Fruit fly (Drosophila melanogaster) whole organism, wandering third instar larva: Measurements from ENCODE around the gene CG3662.
A peak's percentile ranks its signal among the peaks of the same experiment; 100 is the strongest.

Experiments
- Abd-B ChIP-seq: fragments of >200 bp; optimal IDR thresholded peaks from 2 replicates; lab custom pipeline; 2017; ENCODE audit warnings: missing biosample characterization, missing genetic modification characterization
- CG32264 ChIP-seq: fragments of 200-800 bp; sonication (Bioruptor generic); optimal IDR thresholded peaks from 2 replicates; lab custom pipeline; 2016; ENCODE audit warnings: missing biosample characterization, missing genetic modification characterization
- CG9705 ChIP-seq: fragments of 200-800 bp; sonication (Bioruptor generic); optimal IDR thresholded peaks from 2 replicates; lab custom pipeline; 2018; ENCODE audit warnings: missing biosample characterization, mild to moderate bottlenecking, missing genetic modification characterization
- CrebA ChIP-seq: fragments of 200-800 bp; sonication (Bioruptor generic); optimal IDR thresholded peaks from 2 replicates; lab custom pipeline; 2016; ENCODE audit warnings: missing biosample characterization, mild to moderate bottlenecking, missing genetic modification characterization, borderline replicate concordance
- Dfd ChIP-seq: fragments of >200 bp; optimal IDR thresholded peaks from 2 replicates; lab custom pipeline; 2017; ENCODE audit warnings: missing biosample characterization, missing genetic modification characterization
- Dif ChIP-seq: fragments of 200-275, 200-300 bp; sonication (Bioruptor generic); optimal IDR thresholded peaks from 2 replicates; lab custom pipeline; 2018; ENCODE audit warnings: missing biosample characterization, missing genetic modification characterization; ENCODE audit not compliant: partially characterized antibody
- GATAd ChIP-seq: sonication (Bioruptor generic); optimal IDR thresholded peaks from 2 replicates; lab custom pipeline; 2016; ENCODE audit warnings: missing biosample characterization, missing genetic modification characterization
- HLH106 ChIP-seq: fragments of 200-800 bp; optimal IDR thresholded peaks from 3 replicates; lab custom pipeline; 2019; ENCODE audit warnings: missing biosample characterization, mild to moderate bottlenecking, missing genetic modification characterization, moderate library complexity
- Hnf4 ChIP-seq: fragments of 200-800 bp; sonication (Bioruptor generic); optimal IDR thresholded peaks from 2 replicates; lab custom pipeline; 2016; ENCODE audit warnings: missing biosample characterization, mild to moderate bottlenecking, missing genetic modification characterization
- Hr78 ChIP-seq: fragments of >200 bp; optimal IDR thresholded peaks from 2 replicates; lab custom pipeline; 2017; ENCODE audit warnings: missing biosample characterization, missing genetic modification characterization
- Hr83 ChIP-seq: fragments of 200-300 bp; sonication (Bioruptor generic); optimal IDR thresholded peaks from 2 replicates; lab custom pipeline; 2016; ENCODE audit warnings: missing biosample characterization, mild to moderate bottlenecking, missing genetic modification characterization, moderate library complexity; ENCODE audit not compliant: poor library complexity, severe bottlenecking
- Jra ChIP-seq: sonication (Bioruptor generic); optimal IDR thresholded peaks from 2 replicates; lab custom pipeline; 2016; ENCODE audit warnings: missing biosample characterization, missing genetic modification characterization
- Mio ChIP-seq: sonication (Bioruptor generic); optimal IDR thresholded peaks from 2 replicates; lab custom pipeline; 2016; ENCODE audit warnings: missing biosample characterization, missing genetic modification characterization
- Myc ChIP-seq: fragments of >200 bp; optimal IDR thresholded peaks from 2 replicates; lab custom pipeline; 2017
- N ChIP-seq: fragments of >200 bp; optimal IDR thresholded peaks from 2 replicates; lab custom pipeline; 2018; ENCODE audit warnings: missing biosample characterization, missing external identifiers, missing genetic modification characterization
- OdsH ChIP-seq: fragments of 200-800 bp; sonication (Bioruptor generic); optimal IDR thresholded peaks from 2 replicates; lab custom pipeline; 2016; ENCODE audit warnings: missing biosample characterization, mild to moderate bottlenecking, missing genetic modification characterization
- Rel ChIP-seq, 2 experiments: fragments of 200-800 bp; sonication (Bioruptor generic) in 1 of 2; optimal IDR thresholded peaks; 2 replicates in 1 of 2; 3 replicates in 1 of 2; lab custom pipeline; 2016 to 2019; ENCODE audit warnings: mild to moderate bottlenecking in 2 of 2, missing biosample characterization in 2 of 2, missing genetic modification characterization in 2 of 2, moderate library complexity in 1 of 2
- Sp1 ChIP-seq: fragments of 200-800 bp; sonication (Bioruptor generic); optimal IDR thresholded peaks from 3 replicates; lab custom pipeline; 2019; ENCODE audit warnings: missing biosample characterization, mild to moderate bottlenecking, missing genetic modification characterization, moderate library complexity
- Vsx2 ChIP-seq: fragments of 200-300, 225-300 bp; sonication (Bioruptor generic); optimal IDR thresholded peaks from 2 replicates; lab custom pipeline; 2018; ENCODE audit warnings: missing biosample characterization, missing genetic modification characterization; ENCODE audit not compliant: partially characterized antibody
- br ChIP-seq: fragments of 200-800 bp; sonication (Bioruptor generic); optimal IDR thresholded peaks from 2 replicates; lab custom pipeline; 2016; ENCODE audit warnings: missing biosample characterization, missing genetic modification characterization
- brk ChIP-seq: fragments of 200-800 bp; sonication (Bioruptor generic); optimal IDR thresholded peaks from 2 replicates; lab custom pipeline; 2016; ENCODE audit warnings: missing biosample characterization, mild to moderate bottlenecking, missing genetic modification characterization
- dl ChIP-seq, 2 experiments: fragments of 175-275, 200-275 bp in 1 of 2; fragments of 200-275 bp in 1 of 2; sonication (Bioruptor generic); optimal IDR thresholded peaks; lab custom pipeline; 2018; ENCODE audit warnings: mild to moderate bottlenecking in 2 of 2, missing biosample characterization in 2 of 2, missing genetic modification characterization in 2 of 2, moderate library complexity in 2 of 2; ENCODE audit not compliant: partially characterized antibody in 2 of 2, insufficient read depth in 1 of 2
- dmrt93B ChIP-seq: fragments of 200-800 bp; sonication (Bioruptor generic); optimal IDR thresholded peaks from 2 replicates; lab custom pipeline; 2018; ENCODE audit warnings: missing biosample characterization, mild to moderate bottlenecking, missing genetic modification characterization
- dsf ChIP-seq: sonication (Bioruptor generic); optimal IDR thresholded peaks from 2 replicates; lab custom pipeline; 2016; ENCODE audit warnings: missing biosample characterization, missing genetic modification characterization, borderline replicate concordance
- ey ChIP-seq: fragments of 200-800 bp; sonication (Bioruptor generic); optimal IDR thresholded peaks from 2 replicates; lab custom pipeline; 2016; ENCODE audit warnings: missing biosample characterization, missing genetic modification characterization
- foxo ChIP-seq, 2 experiments: fragments of 200-800 bp; sonication (Bioruptor generic); optimal IDR thresholded peaks; 2 replicates in 1 of 2; 3 replicates in 1 of 2; lab custom pipeline; 2016 to 2017; ENCODE audit warnings: missing biosample characterization in 2 of 2, missing genetic modification characterization in 2 of 2
- fru ChIP-seq: fragments of 200-800 bp; sonication (Bioruptor generic); optimal IDR thresholded peaks from 3 replicates; lab custom pipeline; 2016; ENCODE audit warnings: missing biosample characterization, mild to moderate bottlenecking, missing genetic modification characterization
- h ChIP-seq: fragments of 200-800 bp; sonication (Bioruptor generic); optimal IDR thresholded peaks from 3 replicates; lab custom pipeline; 2016; ENCODE audit warnings: missing biosample characterization, mild to moderate bottlenecking, missing genetic modification characterization
- jim ChIP-seq: fragments of 175-275, 200-325 bp; sonication (Bioruptor generic); optimal IDR thresholded peaks from 2 replicates; lab custom pipeline; 2016; ENCODE audit warnings: missing biosample characterization, mild to moderate bottlenecking, missing genetic modification characterization
- lola ChIP-seq: fragments of >200 bp; optimal IDR thresholded peaks from 2 replicates; lab custom pipeline; 2017; ENCODE audit warnings: missing biosample characterization, missing genetic modification characterization
- pan ChIP-seq: fragments of >200 bp; optimal IDR thresholded peaks from 2 replicates; lab custom pipeline; 2017
- psq ChIP-seq: fragments of 200-800 bp; sonication (Bioruptor generic); optimal IDR thresholded peaks from 3 replicates; lab custom pipeline; 2017; ENCODE audit warnings: missing biosample characterization, mild to moderate bottlenecking, missing genetic modification characterization, moderate library complexity
- rgr ChIP-seq: fragments of 200-800 bp; sonication (Bioruptor generic); optimal IDR thresholded peaks from 3 replicates; lab custom pipeline; 2016; ENCODE audit warnings: missing biosample characterization, mild to moderate bottlenecking, missing genetic modification characterization
- sage ChIP-seq: fragments of 200-800 bp; sonication (Bioruptor generic); optimal IDR thresholded peaks from 2 replicates; lab custom pipeline; 2016; ENCODE audit warnings: missing biosample characterization, mild to moderate bottlenecking, missing genetic modification characterization
- sv ChIP-seq: fragments of 200-800 bp; sonication (Bioruptor generic); optimal IDR thresholded peaks from 3 replicates; lab custom pipeline; 2016; ENCODE audit warnings: missing biosample characterization, missing genetic modification characterization
- tai ChIP-seq: sonication (Bioruptor generic); optimal IDR thresholded peaks from 2 replicates; lab custom pipeline; 2016; ENCODE audit warnings: missing biosample characterization, missing genetic modification characterization
- usp ChIP-seq: fragments of >200 bp; optimal IDR thresholded peaks from 2 replicates; lab custom pipeline; 2017; ENCODE audit warnings: missing biosample characterization, missing genetic modification characterization
- woc ChIP-seq: sonication (Bioruptor generic); optimal IDR thresholded peaks from 2 replicates; lab custom pipeline; 2016; ENCODE audit warnings: missing biosample characterization, mild to moderate bottlenecking, missing genetic modification characterization

The CG3662 gene

dm6 chr2L:843850-844791, 23.0 kb downstream of the CG3662 start:
- TF ChIP-seq h (GFP tag; lab: Kevin White, UChicago): peak; percentile 2
- TF ChIP-seq br (GFP tag; lab: Kevin White, UChicago): no peak
- TF ChIP-seq, all 38 proteins: peak for 1

dm6 chr2L:845341-846004, 24.4 kb downstream of the CG3662 start:
- TF ChIP-seq dsf (no peak), CG32264 (GFP tag; lab: Kevin White, UChicago) (peak; percentile 32), pan (no peak), usp (GFP tag; lab: Kevin White, UChicago) (no peak), woc (peak; percentile 36), CrebA (GFP tag; lab: Kevin White, UChicago) (no peak), sv (GFP tag; lab: Kevin White, UChicago) (peak; percentile 79), ey (GFP tag; lab: Kevin White, UChicago) (peak; percentile 83), Hr78 (GFP tag; lab: Kevin White, UChicago) (no peak), foxo (GFP tag; optimal IDR thresholded peaks at IDR 0.05; lab: Kevin White, UChicago) (peak in 1 of 2 experiments; percentile 70), br (GFP tag; lab: Kevin White, UChicago) (peak; percentile 79), Hnf4 (peak; percentile 64), psq (GFP tag; lab: Kevin White, UChicago) (peak; percentile 53), brk (GFP tag; lab: Kevin White, UChicago) (no peak), dmrt93B (GFP tag; lab: Kevin White, UChicago) (peak; percentile 37), Sp1 (GFP tag; lab: Kevin White, UChicago) (peak; percentile 46), Rel (GFP tag; optimal IDR thresholded peaks at IDR 0.05; lab: Kevin White, UChicago) (no peak), Rel (tag; optimal IDR thresholded peaks at IDR 0.05; lab: Kevin White, UChicago) (no peak), fru (GFP tag; lab: Kevin White, UChicago) (peak; percentile 73), OdsH (GFP tag; lab: Kevin White, UChicago) (peak; percentile 69), h (GFP tag; lab: Kevin White, UChicago) (peak; percentile 64), HLH106 (tag; lab: Kevin White, UChicago) (peak; percentile 59), rgr (GFP tag; lab: Kevin White, UChicago) (peak; percentile 78)

- TF ChIP-seq sage (GFP tag; lab: Kevin White, UChicago) (no peak), brk (GFP tag; lab: Kevin White, UChicago) (no peak), Dfd (no peak), tai (GFP tag; lab: Kevin White, UChicago) (no peak), CG9705 (GFP tag; lab: Kevin White, UChicago) (no peak), psq (GFP tag; lab: Kevin White, UChicago) (peak; percentile 44), dl (GFP tag; optimal IDR thresholded peaks at IDR 0.05; lab: Kevin White, UChicago; ENCODE audit: insufficient read depth in 1 of 2, partially characterized antibody in 2 of 2) (no peak), CG32264 (GFP tag; lab: Kevin White, UChicago) (no peak), GATAd (GFP tag; lab: Kevin White, UChicago) (no peak), Rel (GFP tag; optimal IDR thresholded peaks at IDR 0.05; lab: Kevin White, UChicago) (no peak), Rel (tag; optimal IDR thresholded peaks at IDR 0.05; lab: Kevin White, UChicago) (no peak), Sp1 (GFP tag; lab: Kevin White, UChicago) (peak; percentile 27), Hnf4 (peak; percentile 42), h (GFP tag; lab: Kevin White, UChicago) (peak; percentile 30), OdsH (GFP tag; lab: Kevin White, UChicago) (peak; percentile 62), usp (GFP tag; lab: Kevin White, UChicago) (no peak), HLH106 (tag; lab: Kevin White, UChicago) (peak; percentile 30), foxo (GFP tag; optimal IDR thresholded peaks at IDR 0.05; lab: Kevin White, UChicago) (peak in 1 of 2 experiments; percentile 57), Vsx2 (GFP tag; lab: Kevin White, UChicago) (no peak), Dif (no peak), Myc (lab: Kevin White, UChicago) (no peak), Hr83 (no peak), woc (peak; percentile 23), rgr (GFP tag; lab: Kevin White, UChicago) (peak; percentile 48), Abd-B (GFP tag; lab: Kevin White, UChicago) (no peak), Jra (GFP tag; lab: Kevin White, UChicago) (no peak), N (GFP tag; lab: Kevin White, UChicago) (no peak), dmrt93B (GFP tag; lab: Kevin White, UChicago) (no peak), Hr78 (GFP tag; lab: Kevin White, UChicago) (no peak), sv (GFP tag; lab: Kevin White, UChicago) (no peak), br (GFP tag; lab: Kevin White, UChicago) (peak; percentile 63), Mio (no peak), lola (GFP tag; lab: Kevin White, UChicago) (no peak), ey (GFP tag; lab: Kevin White, UChicago) (peak; percentile 59), jim (no peak)
These were observed 25.2 kb downstream of the CG3662 start for dm6 chr2L:846167-846868.
